Worm (Caenorhabditis elegans): Measurements from ENCODE around the gene lad-2.

DNA sequence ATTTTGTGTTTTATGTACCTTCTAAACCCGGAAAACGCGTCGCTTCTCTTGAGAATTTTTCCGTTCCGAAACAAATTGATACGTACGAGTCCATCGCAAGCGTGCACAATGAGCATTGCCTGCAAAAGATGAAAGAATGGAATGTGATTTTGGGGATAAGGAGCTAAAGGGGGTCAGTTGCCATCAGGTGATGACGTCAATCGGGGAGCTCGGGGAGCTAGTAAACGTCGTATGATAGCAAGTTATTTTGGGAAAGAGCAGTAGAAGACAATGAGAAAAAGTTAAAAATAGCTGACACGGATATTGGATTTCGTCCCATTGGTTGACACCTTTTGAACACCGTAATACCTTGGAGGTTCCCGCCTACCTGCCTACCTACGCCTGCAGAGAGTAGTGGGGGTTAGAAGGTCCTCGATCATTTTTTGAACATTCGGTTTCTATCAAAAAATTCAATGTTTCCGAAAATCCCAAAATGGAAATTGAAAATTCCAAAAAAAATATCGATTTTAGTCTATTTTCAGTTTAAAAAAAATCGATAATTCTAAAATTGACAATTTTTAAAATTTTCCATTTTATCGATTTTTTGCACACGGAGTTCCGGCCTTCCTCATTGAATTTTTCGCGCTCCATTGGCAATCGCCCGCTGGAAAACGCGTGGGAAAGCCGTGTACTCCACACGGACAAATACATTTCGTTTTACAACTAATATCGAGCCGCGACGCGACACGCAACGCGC, 47.8 kb upstream of the lad-2 start:
- TF ChIP-seq hlh-6 (tag; optimal IDR thresholded peaks at IDR 0.05): no peak
- no peak for TF ChIP-seq tbx-7 (tag; optimal IDR thresholded peaks at IDR 0.05)
- no peak for TF ChIP-seq ztf-16 (tag; optimal IDR thresholded peaks at IDR 0.05)
- no peak for TF ChIP-seq ceh-30 (tag; optimal IDR thresholded peaks at IDR 0.05)
- no peak for TF ChIP-seq ama-1 (optimal IDR thresholded peaks at IDR 0.05)
- no peak for TF ChIP-seq pros-1 (tag; optimal IDR thresholded peaks at IDR 0.05)
- no peak for TF ChIP-seq rnt-1 (tag; optimal IDR thresholded peaks at IDR 0.05)
- no peak for TF ChIP-seq hlh-15 (tag; optimal IDR thresholded peaks at IDR 0.05)
- TF ChIP-seq ets-4 (tag; optimal IDR thresholded peaks at IDR 0.05): no peak
- no peak for TF ChIP-seq mec-3 (tag; optimal IDR thresholded peaks at IDR 0.05; ENCODE audit: borderline replicate concordance)
